Worm (Caenorhabditis elegans) whole organism, L4 larva: ENCODE measurements around the gene otpl-5.

Source experiments
- Y75B8A.6 ChIP-seq: fragments of 200-800 bp; sonication (Bioruptor generic); IDR thresholded peaks from 2 replicates; pipeline ENCODE4 v1.3.6; 2022; ENCODE audit warnings: missing genetic modification reagents, missing genetic modification characterization, missing compliant biosample characterization
- ama-1 ChIP-seq: fragments of 150-350 bp; optimal IDR thresholded peaks from 2 replicates; lab custom pipeline; 2014; ENCODE audit warnings: inconsistent platforms, mixed read lengths
- ceh-20 ChIP-seq: fragments of 200-800 bp; sonication (Bioruptor generic); IDR thresholded peaks from 2 replicates; pipeline ENCODE4 v1.3.6; 2022; ENCODE audit warnings: missing genetic modification reagents, missing genetic modification characterization, missing compliant biosample characterization
- daf-19 ChIP-seq: fragments of 200-800 bp; sonication (Bioruptor generic); conservative IDR thresholded peaks from 2 replicates; pipeline ENCODE4 v1.3.6; 2022; ENCODE audit warnings: missing genetic modification characterization, missing compliant biosample characterization
- egl-27 ChIP-seq: sonication (generic microtip); optimal IDR thresholded peaks from 3 replicates; lab custom pipeline; 2017; ENCODE audit warnings: missing biosample characterization, missing genetic modification reagents, missing genetic modification characterization
- jun-1 ChIP-seq: fragments of 150-350 bp; optimal IDR thresholded peaks from 2 replicates; lab custom pipeline; 2014; ENCODE audit warnings: missing biosample characterization, missing genetic modification reagents, missing genetic modification characterization
- lin-39 ChIP-seq: fragments of 150-350 bp; optimal IDR thresholded peaks from 2 replicates; lab custom pipeline; 2014; ENCODE audit warnings: missing biosample characterization, missing genetic modification reagents, missing genetic modification characterization
- lsy-2 ChIP-seq, 2 experiments: fragments of 150-350 bp in 1 of 2; sonication (generic microtip) in 1 of 2; optimal IDR thresholded peaks; 2 replicates each; lab custom pipeline; 2014 to 2017; ENCODE audit warnings: missing biosample characterization in 2 of 2, missing genetic modification characterization in 2 of 2
- madf-5 ChIP-seq, 2 experiments: fragments of 200-800 bp; sonication (Bioruptor generic); IDR thresholded peaks; 2 replicates each; pipeline ENCODE4 v1.3.6; 2022; ENCODE audit warnings: missing compliant biosample characterization in 2 of 2, missing genetic modification characterization in 2 of 2
- mep-1 ChIP-seq: fragments of 150-350 bp; sonication (generic microtip); optimal IDR thresholded peaks from 3 replicates; lab custom pipeline; 2014; ENCODE audit warnings: missing biosample characterization, missing genetic modification characterization
- mes-2 ChIP-seq: sonication (generic microtip); optimal IDR thresholded peaks from 2 replicates; lab custom pipeline; 2016; ENCODE audit warnings: missing genotype, mild to moderate bottlenecking, missing genetic modification characterization, missing compliant biosample characterization; ENCODE audit not compliant: poor library complexity, severe bottlenecking
- mxl-2 ChIP-seq: fragments of 200-800 bp; sonication (Bioruptor generic); conservative IDR thresholded peaks from 2 replicates; pipeline ENCODE4 v1.3.6; 2022; ENCODE audit warnings: missing genetic modification reagents, missing genetic modification characterization, missing compliant biosample characterization

ce11 chrV:8536213-8536612, 6.9 kb downstream of the otpl-5 start, which contains the start of gene his-39:
- TF ChIP-seq mxl-2 (no peak), ama-1 (lab: Kevin White, UChicago) (no peak), jun-1 (tag; lab: Kevin White, UChicago) (no peak), egl-27 (tag; lab: Kevin White, UChicago) (no peak), lin-39 (tag; lab: Kevin White, UChicago) (no peak), daf-19 (GFP tag; lab: Robert Waterston, UW) (no peak), Y75B8A.6 (GFP tag; lab: Robert Waterston, UW) (no peak), mep-1 (no peak), lsy-2 (tag; optimal IDR thresholded peaks at IDR 0.05; lab: Kevin White, UChicago) (no peak), ceh-20 (GFP tag; lab: Robert Waterston, UW) (no peak), mes-2 (tag; lab: Kevin White, UChicago) (no peak), madf-5 (GFP tag; IDR thresholded peaks at IDR 0.05; lab: Robert Waterston, UW) (no peak)
